Fruit fly (Drosophila melanogaster) whole organism, embryonic: ENCODE measurements around the gene CG14277.

Experiments
- Antp ChIP-seq: fragments of 200-800 bp; sonication (Bioruptor generic); optimal IDR thresholded peaks from 3 replicates; lab custom pipeline; 2016; ENCODE audit warnings: missing biosample characterization, missing genetic modification characterization
- Bgb ChIP-seq: fragments of 200-800 bp; sonication (Bioruptor generic); IDR thresholded peaks from 2 replicates; pipeline ENCODE4 v1.3.6; 2022; ENCODE audit warnings: missing biosample characterization, missing genetic modification characterization; ENCODE audit not compliant: partially characterized antibody
- CG11093 ChIP-seq: fragments of 200-800 bp; sonication (Bioruptor generic); IDR thresholded peaks from 3 replicates; pipeline ENCODE4 v1.3.6; 2022; ENCODE audit warnings: missing biosample characterization, missing genetic modification characterization
- CG11696 ChIP-seq: fragments of 200-800 bp; sonication (Bioruptor generic); IDR thresholded peaks from 2 replicates; pipeline ENCODE4 v1.3.6; 2022; ENCODE audit warnings: missing biosample characterization, missing genetic modification characterization
- CG12071 ChIP-seq: fragments of 200-800 bp; sonication (Bioruptor generic); optimal IDR thresholded peaks from 3 replicates; lab custom pipeline; 2018; ENCODE audit warnings: missing biosample characterization, mild to moderate bottlenecking, missing genetic modification characterization
- CG12155 ChIP-seq: fragments of 200-800 bp; sonication (Bioruptor generic); optimal IDR thresholded peaks from 3 replicates; lab custom pipeline; 2016; ENCODE audit warnings: missing biosample characterization, missing genetic modification characterization
- CG12769 ChIP-seq: fragments of 200-800 bp; sonication (Bioruptor generic); optimal IDR thresholded peaks from 2 replicates; lab custom pipeline; 2019; ENCODE audit warnings: missing biosample characterization, mild to moderate bottlenecking, missing genetic modification characterization, moderate library complexity
- CG13287 ChIP-seq: fragments of 200-800 bp; sonication (Bioruptor generic); IDR thresholded peaks from 2 replicates; pipeline ENCODE4 v1.3.6; 2022; ENCODE audit warnings: missing biosample characterization, missing genetic modification characterization; ENCODE audit not compliant: partially characterized antibody
- CG14441 ChIP-seq: fragments of 200-800 bp; sonication (Bioruptor generic); IDR thresholded peaks from 2 replicates; pipeline ENCODE4 v1.3.6; 2022; ENCODE audit warnings: missing biosample characterization, missing genetic modification characterization
- CG15696 ChIP-seq: fragments of 200-800 bp; sonication (Bioruptor generic); optimal IDR thresholded peaks from 2 replicates; lab custom pipeline; 2019; ENCODE audit warnings: missing biosample characterization, mild to moderate bottlenecking, missing genetic modification characterization, moderate library complexity
- CG18011 ChIP-seq: fragments of 200-800 bp; sonication (Bioruptor generic); optimal IDR thresholded peaks from 2 replicates; lab custom pipeline; 2017; ENCODE audit warnings: missing biosample characterization, missing genetic modification characterization, mild to moderate bottlenecking, moderate library complexity, missing genotype
- CG18619 ChIP-seq: fragments of 200-800 bp; sonication (Bioruptor generic); optimal IDR thresholded peaks from 3 replicates; lab custom pipeline; 2017; ENCODE audit warnings: missing biosample characterization, mild to moderate bottlenecking, missing genetic modification characterization
- CG31365 ChIP-seq: fragments of 200-800 bp; sonication (Bioruptor generic); optimal IDR thresholded peaks from 2 replicates; lab custom pipeline; 2018; ENCODE audit warnings: missing biosample characterization, mild to moderate bottlenecking, missing genetic modification characterization
- CG3163 ChIP-seq: fragments of 200-800 bp; sonication (Bioruptor generic); optimal IDR thresholded peaks from 3 replicates; lab custom pipeline; 2016; ENCODE audit warnings: missing biosample characterization, missing genetic modification characterization
- CG3726 ChIP-seq: fragments of 200-800 bp; sonication (Bioruptor generic); IDR thresholded peaks from 3 replicates; pipeline ENCODE4, ENCODE4 v1.3.6; 2022; ENCODE audit warnings: missing biosample characterization, missing genetic modification characterization
- CG4360 ChIP-seq: fragments of 200-800 bp; sonication (Bioruptor generic); IDR thresholded peaks from 2 replicates; pipeline ENCODE4 v1.3.6; 2022; ENCODE audit warnings: missing biosample characterization, missing genetic modification characterization
- CG4854 ChIP-seq: fragments of 200-800 bp; sonication (Bioruptor generic); optimal IDR thresholded peaks from 2 replicates; lab custom pipeline; 2016; ENCODE audit warnings: missing biosample characterization, missing genetic modification characterization, inconsistent platforms
- CG6175 ChIP-seq: fragments of 200-800 bp; sonication (Bioruptor generic); IDR thresholded peaks from 3 replicates; pipeline ENCODE4 v1.3.6; 2022; ENCODE audit warnings: missing biosample characterization, missing genetic modification characterization
- CG7745 ChIP-seq: fragments of 200-800 bp; sonication (Bioruptor generic); optimal IDR thresholded peaks from 2 replicates; lab custom pipeline; 2018; ENCODE audit warnings: missing biosample characterization, mild to moderate bottlenecking, missing genetic modification characterization, moderate library complexity
- CG8765 ChIP-seq: fragments of 200-800 bp; sonication (Bioruptor generic); IDR thresholded peaks from 2 replicates; pipeline ENCODE4 v1.3.6; 2022; ENCODE audit warnings: missing biosample characterization, missing genetic modification characterization
- Chrac-16 ChIP-seq: fragments of 200-800 bp; sonication (Bioruptor generic); optimal IDR thresholded peaks from 3 replicates; lab custom pipeline; 2016; ENCODE audit warnings: missing biosample characterization, missing genetic modification characterization
- D ChIP-seq, 2 experiments: fragments of 200-800 bp in 1 of 2; fragments of >200 bp in 1 of 2; sonication (Bioruptor generic) in 1 of 2; optimal IDR thresholded peaks; 2 replicates in 1 of 2; 3 replicates in 1 of 2; lab custom pipeline; 2017; ENCODE audit warnings: mild to moderate bottlenecking in 1 of 2, missing biosample characterization in 1 of 2, missing genetic modification characterization in 1 of 2, missing genetic modification reagents in 1 of 2
- Deaf1 ChIP-seq: fragments of 200-800 bp; optimal IDR thresholded peaks from 3 replicates; lab custom pipeline; 2019; ENCODE audit warnings: missing biosample characterization, mild to moderate bottlenecking, missing genetic modification characterization, moderate library complexity
- Drgx ChIP-seq: fragments of 200-800 bp; sonication (Bioruptor generic); IDR thresholded peaks from 2 replicates; pipeline ENCODE4 v1.3.6; 2022; ENCODE audit warnings: missing biosample characterization, missing genetic modification characterization
- HLHmδ ChIP-seq: fragments of 200-800 bp; sonication (Bioruptor generic); optimal IDR thresholded peaks from 2 replicates; lab custom pipeline; 2018; ENCODE audit warnings: missing biosample characterization, mild to moderate bottlenecking, missing genetic modification characterization, moderate library complexity
- Hr78 ChIP-seq, 2 experiments: fragments of 200-800 bp in 1 of 2; fragments of >200 bp in 1 of 2; sonication (Bioruptor generic) in 1 of 2; optimal IDR thresholded peaks; 2 replicates each; lab custom pipeline; 2017 to 2019; ENCODE audit warnings: missing biosample characterization in 2 of 2, missing genetic modification characterization in 2 of 2, mild to moderate bottlenecking in 1 of 2, moderate library complexity in 1 of 2
- Optix ChIP-seq: fragments of 200-800 bp; sonication (Bioruptor generic); IDR thresholded peaks from 3 replicates; pipeline ENCODE4 v1.3.6; 2022; ENCODE audit warnings: missing biosample characterization, missing genetic modification characterization
- Ravus ChIP-seq: fragments of 200-800 bp; sonication (Bioruptor generic); IDR thresholded peaks from 2 replicates; pipeline ENCODE4 v1.3.6; 2022; ENCODE audit warnings: missing biosample characterization, missing genetic modification characterization
- Trl ChIP-seq, 3 experiments: fragments of >200 bp in 2 of 3; fragments of 200-800 bp in 1 of 3; sonication (Bioruptor generic) in 1 of 3; optimal IDR thresholded peaks; 2 replicates in 1 of 3; 3 replicates in 2 of 3; lab custom pipeline; 2016 to 2017; ENCODE audit warnings: missing biosample characterization in 1 of 3, missing genetic modification characterization in 1 of 3
- abd-A ChIP-seq: fragments of 200-800 bp; sonication (Bioruptor generic); optimal IDR thresholded peaks from 3 replicates; lab custom pipeline; 2019; ENCODE audit warnings: missing biosample characterization, mild to moderate bottlenecking, missing genetic modification characterization, moderate library complexity
- bab2 ChIP-seq: fragments of 200-800 bp; sonication (Bioruptor generic); optimal IDR thresholded peaks from 2 replicates; lab custom pipeline; 2016; ENCODE audit warnings: missing biosample characterization, missing genetic modification characterization
- cg ChIP-seq: fragments of 200-800 bp; sonication (Bioruptor generic); optimal IDR thresholded peaks from 3 replicates; lab custom pipeline; 2019; ENCODE audit warnings: missing biosample characterization, mild to moderate bottlenecking, missing genetic modification characterization, moderate library complexity
- chinmo ChIP-seq: fragments of 200-800 bp; sonication (Bioruptor generic); IDR thresholded peaks from 4 replicates; pipeline ENCODE4 v1.3.6; 2022; ENCODE audit warnings: missing biosample characterization, missing genetic modification characterization; ENCODE audit not compliant: partially characterized antibody
- cwo ChIP-seq: fragments of 200-800 bp; sonication (Bioruptor generic); optimal IDR thresholded peaks from 3 replicates; lab custom pipeline; 2017; ENCODE audit warnings: missing biosample characterization, missing genetic modification characterization, mild to moderate bottlenecking, moderate library complexity, missing genetic modification reagents
- gcm ChIP-seq: fragments of 200-800 bp; sonication (Bioruptor generic); optimal IDR thresholded peaks from 2 replicates; lab custom pipeline; 2019; ENCODE audit warnings: missing biosample characterization, mild to moderate bottlenecking, missing genetic modification characterization, moderate library complexity
- grn ChIP-seq: fragments of 200-800 bp; sonication (Bioruptor generic); optimal IDR thresholded peaks from 3 replicates; lab custom pipeline; 2017; ENCODE audit warnings: missing biosample characterization, missing genetic modification characterization
- ind ChIP-seq: fragments of 200-800 bp; sonication (Bioruptor generic); optimal IDR thresholded peaks from 3 replicates; lab custom pipeline; 2016; ENCODE audit warnings: missing biosample characterization, missing genetic modification characterization
- lbe ChIP-seq: fragments of 200-800 bp; sonication (Bioruptor generic); optimal IDR thresholded peaks from 2 replicates; lab custom pipeline; 2016; ENCODE audit warnings: missing biosample characterization, mild to moderate bottlenecking, missing genetic modification characterization
- mld ChIP-seq: fragments of 200-800 bp; sonication (Bioruptor generic); IDR thresholded peaks from 3 replicates; pipeline ENCODE4 v1.3.6; 2022; ENCODE audit warnings: missing biosample characterization, missing genetic modification characterization; ENCODE audit not compliant: partially characterized antibody
- onecut ChIP-seq: fragments of 200-800 bp; sonication (Bioruptor generic); IDR thresholded peaks from 2 replicates; pipeline ENCODE4 v1.3.6; 2022; ENCODE audit warnings: missing biosample characterization, missing genetic modification characterization
- peb ChIP-seq: fragments of 200-800 bp; sonication (Bioruptor generic); IDR thresholded peaks from 2 replicates; pipeline ENCODE4 v1.3.6; 2022; ENCODE audit warnings: missing biosample characterization, missing genetic modification characterization
- sens-2 ChIP-seq: fragments of 200-800 bp; sonication (Bioruptor generic); IDR thresholded peaks from 2 replicates; pipeline ENCODE4 v1.3.6; 2022; ENCODE audit warnings: missing biosample characterization, missing genetic modification characterization
- sqz ChIP-seq: fragments of 200-800 bp; sonication (Bioruptor generic); optimal IDR thresholded peaks from 3 replicates; lab custom pipeline; 2018; ENCODE audit warnings: missing biosample characterization, mild to moderate bottlenecking, missing genetic modification characterization
- tgo ChIP-seq: fragments of 200-800 bp; sonication (Bioruptor generic); IDR thresholded peaks from 3 replicates; pipeline ENCODE4 v1.3.6; 2022; ENCODE audit warnings: missing biosample characterization, missing genetic modification characterization
- unpg ChIP-seq: fragments of 200-800 bp; sonication (Bioruptor generic); optimal IDR thresholded peaks from 3 replicates; lab custom pipeline; 2018; ENCODE audit warnings: missing biosample characterization, mild to moderate bottlenecking, missing genetic modification characterization, moderate library complexity
- vvl ChIP-seq: fragments of 200-800 bp; sonication (Bioruptor generic); IDR thresholded peaks from 2 replicates; pipeline ENCODE4 v1.3.6; 2022; ENCODE audit warnings: missing biosample characterization, missing genetic modification characterization

CG14277 gene

dm6 chr2L:8279400-8280065, 37.2 kb downstream of the CG14277 start (continued):
- peak; percentile 48 for TF ChIP-seq CG12155 (GFP tag; lab: Kevin White, UChicago)
- TF ChIP-seq grn (GFP tag; lab: Kevin White, UChicago) = peak; percentile 23
- no peak for TF ChIP-seq CG11696 (GFP tag; lab: Robert Waterston, UW)
- TF ChIP-seq bab2 (GFP tag; lab: Kevin White, UChicago) = peak; percentile 58
- no peak for TF ChIP-seq Optix (GFP tag; lab: Robert Waterston, UW)
- TF ChIP-seq unpg (GFP tag; lab: Kevin White, UChicago) = peak; percentile 76
- no peak for TF ChIP-seq Antp (GFP tag; lab: Kevin White, UChicago)
- TF ChIP-seq CG15696 (tag; lab: Kevin White, UChicago) = peak; percentile 86

dm6 chr2L:8280225-8280624, 37.9 kb downstream of the CG14277 start:
- TF ChIP-seq cwo (GFP tag; lab: Kevin White, UChicago) (peak; percentile 60), Ravus (GFP tag; lab: Robert Waterston, UW) (no peak), ind (GFP tag; lab: Kevin White, UChicago) (no peak), cg (peak; percentile 59), CG12769 (tag; lab: Kevin White, UChicago) (peak; percentile 44), D (optimal IDR thresholded peaks at IDR 0.05; lab: Kevin White, UChicago) (peak; percentile 23), D (GFP tag; optimal IDR thresholded peaks at IDR 0.05; lab: Kevin White, UChicago) (no peak), sens-2 (GFP tag; lab: Robert Waterston, UW) (no peak), CG31365 (tag; lab: Kevin White, UChicago) (no peak), abd-A (tag; lab: Kevin White, UChicago) (peak; percentile 2), CG7745 (tag; lab: Kevin White, UChicago) (no peak), CG4854 (GFP tag; lab: Kevin White, UChicago) (no peak), chinmo (GFP tag; lab: Robert Waterston, UW) (peak; percentile 95), onecut (GFP tag; lab: Robert Waterston, UW) (peak; percentile 79; the same call in 1 of the 2 replicates), CG8765 (GFP tag; lab: Robert Waterston, UW) (no peak), Chrac-16 (GFP tag; lab: Kevin White, UChicago) (no peak), Hr78 (GFP tag; optimal IDR thresholded peaks at IDR 0.05; lab: Kevin White, UChicago) (no peak), peb (GFP tag; lab: Robert Waterston, UW) (no peak), CG3163 (peak; percentile 87), CG18011 (GFP tag; lab: Kevin White, UChicago) (no peak), sqz (GFP tag; lab: Kevin White, UChicago) (peak; percentile 58), HLHmδ (peak; percentile 25), Trl (optimal IDR thresholded peaks at IDR 0.05; lab: Kevin White, UChicago) (peak; percentile 5 to 6), Trl (GFP tag; optimal IDR thresholded peaks at IDR 0.05; lab: Kevin White, UChicago) (no peak), CG13287 (peak; percentile 15; the same call in 1 of the 2 replicates), CG3726 (GFP tag; lab: Robert Waterston, UW) (no peak), Drgx (GFP tag; lab: Robert Waterston, UW) (0 out of 2 replicates have a peak, but pooled peaks have one; percentile 5), Bgb (GFP tag; lab: Robert Waterston, UW) (no peak), Deaf1 (tag; lab: Kevin White, UChicago) (peak; percentile 84), mld (no peak), vvl (GFP tag; lab: Robert Waterston, UW) (peak; percentile 14; the same call in 1 of the 2 replicates), CG4360 (GFP tag; lab: Robert Waterston, UW) (peak; percentile 93), lbe (GFP tag; lab: Kevin White, UChicago) (peak; percentile 21), CG14441 (GFP tag; lab: Robert Waterston, UW) (no peak), gcm (GFP tag; lab: Kevin White, UChicago) (no peak), CG18619 (no peak), CG11093 (no peak), tgo (GFP tag; lab: Robert Waterston, UW) (0 out of 3 replicates have a peak, but pooled peaks have one; percentile 5), CG12071 (GFP tag; lab: Kevin White, UChicago) (peak; percentile 8), CG6175 (0 out of 3 replicates have a peak, but pooled peaks have one; percentile 26)
